Worm (Caenorhabditis elegans) whole organism, L4 larva: ENCODE data around the gene str-3.

ENCODE experiments used
- F26F4.8 ChIP-seq: fragments of 200-800 bp; sonication (Bioruptor generic); conservative IDR thresholded peaks from 2 replicates; pipeline ENCODE4 v1.3.6; 2022; ENCODE audit warnings: missing genetic modification characterization, missing compliant biosample characterization
- aha-1 ChIP-seq: fragments of 150-350 bp; peaks from one replicate; lab custom pipeline; 2014; ENCODE audit warnings: missing biosample characterization, missing genetic modification characterization
- lin-13 ChIP-seq: fragments of 150-350 bp; optimal IDR thresholded peaks from 2 replicates; lab custom pipeline; 2014; ENCODE audit warnings: missing biosample characterization, missing genetic modification reagents, missing genetic modification characterization
- mxl-2 ChIP-seq: fragments of 200-800 bp; sonication (Bioruptor generic); conservative IDR thresholded peaks from 2 replicates; pipeline ENCODE4 v1.3.6; 2022; ENCODE audit warnings: missing genetic modification reagents, missing genetic modification characterization, missing compliant biosample characterization
- nhr-111 ChIP-seq: fragments of 200-800 bp; sonication (Bioruptor generic); optimal IDR thresholded peaks from 2 replicates; lab custom pipeline; 2018; ENCODE audit warnings: mild to moderate bottlenecking, missing genetic modification characterization, missing compliant biosample characterization
- unc-62 ChIP-seq, 3 experiments: fragments of 150-350 bp in 1 of 3; sonication (generic microtip); optimal IDR thresholded peaks in 2 of 3; peaks in 1 of 3; 1 replicate in 1 of 3; 2 replicates in 2 of 3; lab custom pipeline; 2014 to 2017; ENCODE audit warnings: missing biosample characterization in 3 of 3, missing genetic modification characterization in 3 of 3, missing genetic modification reagents in 3 of 3, missing genotype in 1 of 3

- TF ChIP-seq lin-13 (GFP tag; lab: Kevin White, UChicago) (no peak), F26F4.8 (GFP tag; lab: Robert Waterston, UW) (no peak), nhr-111 (GFP tag; lab: Kevin White, UChicago) (no peak), mxl-2 (GFP tag; lab: Robert Waterston, UW) (no peak), aha-1 (tag; lab: Kevin White, UChicago) (peak; percentile 93), unc-62 (GFP tag; optimal IDR thresholded peaks at IDR 0.05 in 1 of 2; lab: Kevin White, UChicago) (no peak), unc-62 (tag; optimal IDR thresholded peaks at IDR 0.05; lab: Kevin White, UChicago) (no peak)
Measured at ce11 chrIV:11094052-11094451, 6.1 kb downstream of the str-3 start.
